Fruit fly (Drosophila melanogaster) whole organism, prepupa: ENCODE data around the gene prt.

Source experiments
- CG1621 ChIP-seq: fragments of 200-800 bp; sonication (Bioruptor generic); optimal IDR thresholded peaks from 3 replicates; lab custom pipeline; 2018; ENCODE audit warnings: missing biosample characterization, mild to moderate bottlenecking, missing genetic modification characterization
- CG31627 ChIP-seq: fragments of 200-800 bp; sonication (Bioruptor generic); optimal IDR thresholded peaks from 3 replicates; lab custom pipeline; 2016; ENCODE audit warnings: missing biosample characterization, missing genetic modification characterization
- CG32006 ChIP-seq: fragments of 200-800 bp; sonication (Bioruptor generic); optimal IDR thresholded peaks from 3 replicates; lab custom pipeline; 2017; ENCODE audit warnings: missing biosample characterization, mild to moderate bottlenecking, missing genetic modification characterization
- CG6163 ChIP-seq: fragments of 200-800 bp; sonication (Bioruptor generic); IDR thresholded peaks from 3 replicates; pipeline ENCODE4 v1.3.6; 2022; ENCODE audit warnings: missing biosample characterization, missing genetic modification characterization
- CG6854 ChIP-seq: fragments of 200-800 bp; sonication (Bioruptor generic); optimal IDR thresholded peaks from 2 replicates; lab custom pipeline; 2017; ENCODE audit warnings: missing biosample characterization, mild to moderate bottlenecking, missing genetic modification characterization
- CG9139 ChIP-seq: fragments of 200-800 bp; sonication (Bioruptor generic); optimal IDR thresholded peaks from 3 replicates; lab custom pipeline; 2017; ENCODE audit warnings: missing biosample characterization, mild to moderate bottlenecking, missing genetic modification characterization
- Ets96B ChIP-seq: fragments of 200-800 bp; optimal IDR thresholded peaks from 2 replicates; lab custom pipeline; 2019; ENCODE audit warnings: missing biosample characterization, mild to moderate bottlenecking, missing genetic modification characterization, moderate library complexity
- Smox ChIP-seq: fragments of 200-800 bp; sonication (Bioruptor generic); optimal IDR thresholded peaks from 3 replicates; lab custom pipeline; 2016; ENCODE audit warnings: missing biosample characterization, missing genetic modification characterization
- cyc ChIP-seq: fragments of 200-800 bp; sonication (Bioruptor generic); optimal IDR thresholded peaks from 3 replicates; lab custom pipeline; 2016; ENCODE audit warnings: missing biosample characterization, missing genetic modification characterization
- dac ChIP-seq: fragments of 200-800 bp; sonication (Bioruptor generic); optimal IDR thresholded peaks from 2 replicates; lab custom pipeline; 2017; ENCODE audit warnings: missing biosample characterization, mild to moderate bottlenecking, missing genetic modification characterization
- dsx ChIP-seq: fragments of 200-800 bp; optimal IDR thresholded peaks from 3 replicates; lab custom pipeline; 2019; ENCODE audit warnings: missing biosample characterization, mild to moderate bottlenecking, missing genetic modification characterization, moderate library complexity; ENCODE audit not compliant: poor library complexity, severe bottlenecking
- fd59A ChIP-seq: fragments of 200-800 bp; sonication (Bioruptor generic); optimal IDR thresholded peaks from 2 replicates; lab custom pipeline; 2017; ENCODE audit warnings: missing biosample characterization, mild to moderate bottlenecking, missing genetic modification characterization, missing genetic modification reagents

dm6 chr3R:23714852-23715251 lies 16.0 kb upstream of the prt start:
- TF ChIP-seq cyc (GFP tag; lab: Kevin White, UChicago) (no peak), Smox (GFP tag; lab: Kevin White, UChicago) (no peak), CG32006 (GFP tag; lab: Kevin White, UChicago) (no peak), CG31627 (GFP tag; lab: Kevin White, UChicago) (no peak), dac (GFP tag; lab: Kevin White, UChicago) (no peak), CG1621 (no peak), dsx (no peak), CG6854 (no peak), CG9139 (GFP tag; lab: Kevin White, UChicago) (no peak), Ets96B (no peak), fd59A (no peak), CG6163 (GFP tag; lab: Robert Waterston, UW) (no peak)
